Fruit fly (Drosophila melanogaster): ENCODE measurements around the gene Karybeta3.

DNA sequence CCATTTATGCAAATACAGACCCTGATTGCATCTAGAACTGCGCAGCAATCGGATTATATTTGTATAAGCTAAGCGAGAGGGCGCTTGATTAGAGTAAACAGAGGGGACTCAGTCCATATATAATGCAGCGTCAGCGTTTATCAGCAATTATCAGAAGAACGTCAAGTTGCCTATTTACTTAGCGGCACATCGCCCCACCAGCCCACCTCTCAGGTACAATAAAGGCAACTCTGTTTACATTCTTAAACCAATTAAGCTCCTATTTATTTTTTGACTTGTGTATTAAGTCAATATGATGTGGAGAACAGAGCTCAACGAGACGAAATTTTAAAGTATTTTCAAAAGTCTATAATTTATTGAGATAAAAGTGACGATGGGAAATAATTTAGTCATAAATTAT lies 16.0 kb downstream of the Karybeta3 start:
- TF ChIP-seq CG8478 (optimal IDR thresholded peaks at IDR 0.05): no peak
- TF ChIP-seq EcR (GFP tag; optimal IDR thresholded peaks at IDR 0.05): no peak
- no peak for TF ChIP-seq psq (optimal IDR thresholded peaks at IDR 0.05)
- TF ChIP-seq usp (GFP tag; optimal IDR thresholded peaks at IDR 0.05): no peak
- TF ChIP-seq Dll (optimal IDR thresholded peaks at IDR 0.05): no peak
- TF ChIP-seq pan (optimal IDR thresholded peaks at IDR 0.05): no peak

Measured in whole organism.